Fruit fly (Drosophila melanogaster): Measurements from ENCODE around the gene dyl.
A peak's percentile ranks its signal among the peaks of the same experiment; 100 is the strongest.

Gene dyl

dm6 chr3L:4252862-4253610 lies 54.5 kb downstream of the dyl start (continued):
- TF ChIP-seq woc (GFP tag; optimal IDR thresholded peaks at IDR 0.05), result peak; percentile 45
- peak; percentile 46 for TF ChIP-seq fru (GFP tag; optimal IDR thresholded peaks at IDR 0.05)
- TF ChIP-seq Sp1 (GFP tag; optimal IDR thresholded peaks at IDR 0.05), result peak; percentile 18

- TF ChIP-seq sv (GFP tag; optimal IDR thresholded peaks at IDR 0.05) (no peak), woc (GFP tag; optimal IDR thresholded peaks at IDR 0.05) (peak; percentile 52), Rel (GFP tag; optimal IDR thresholded peaks at IDR 0.05) (no peak), Rel (tag; optimal IDR thresholded peaks at IDR 0.05) (peak; percentile 15), Dfd (GFP tag; optimal IDR thresholded peaks at IDR 0.05) (no peak), Dif (GFP tag; optimal IDR thresholded peaks at IDR 0.05; ENCODE audit: partially characterized antibody) (peak; percentile 32), psq (GFP tag; optimal IDR thresholded peaks at IDR 0.05) (peak; percentile 89), CG9705 (GFP tag; optimal IDR thresholded peaks at IDR 0.05) (peak; percentile 3), fru (GFP tag; optimal IDR thresholded peaks at IDR 0.05) (peak; percentile 79), jim (GFP tag; optimal IDR thresholded peaks at IDR 0.05) (no peak), Hr83 (GFP tag; optimal IDR thresholded peaks at IDR 0.05; ENCODE audit: poor library complexity, severe bottlenecking) (no peak), Myc (optimal IDR thresholded peaks at IDR 0.05) (peak; percentile 50)
Measured at dm6 chr3L:4252121-4252861, 55.2 kb downstream of the dyl start.
